Worm (Caenorhabditis elegans) whole organism, L4 larva: Measurements from ENCODE around the gene sas-4.

Experiments
- D1046.2 ChIP-seq: fragments of 200-800 bp; sonication (Bioruptor generic); IDR thresholded peaks from 2 replicates; pipeline ENCODE4 v1.3.6; 2022; ENCODE audit warnings: missing genetic modification characterization, missing compliant biosample characterization
- T20F7.1 ChIP-seq: fragments of 200-800 bp; sonication (Bioruptor generic); optimal IDR thresholded peaks from 2 replicates; lab custom pipeline; 2018; ENCODE audit warnings: mild to moderate bottlenecking, missing genetic modification characterization, missing compliant biosample characterization
- Y5F2A.4 ChIP-seq: fragments of 200-800 bp; sonication (Bioruptor generic); optimal IDR thresholded peaks from 2 replicates; lab custom pipeline; 2018; ENCODE audit warnings: mild to moderate bottlenecking, missing genetic modification characterization, missing compliant biosample characterization
- Y75B8A.6 ChIP-seq: fragments of 200-800 bp; sonication (Bioruptor generic); IDR thresholded peaks from 2 replicates; pipeline ENCODE4 v1.3.6; 2022; ENCODE audit warnings: missing genetic modification reagents, missing genetic modification characterization, missing compliant biosample characterization
- ZK546.5 ChIP-seq, 2 experiments: sonication (generic microtip); optimal IDR thresholded peaks; 2 replicates each; lab custom pipeline; 2017; ENCODE audit warnings: missing biosample characterization in 2 of 2, missing genetic modification characterization in 2 of 2
- aha-1 ChIP-seq: fragments of 150-350 bp; peaks from one replicate; lab custom pipeline; 2014; ENCODE audit warnings: missing biosample characterization, missing genetic modification characterization
- arid-1 ChIP-seq: fragments of 200-800 bp; sonication (Bioruptor generic); conservative IDR thresholded peaks from 2 replicates; pipeline ENCODE4 v1.3.6; 2022; ENCODE audit warnings: missing genetic modification reagents, missing genetic modification characterization, missing compliant biosample characterization
- attf-4 ChIP-seq: sonication (generic microtip); optimal IDR thresholded peaks from 3 replicates; lab custom pipeline; 2017; ENCODE audit warnings: missing biosample characterization, missing genetic modification characterization
- ceh-32 ChIP-seq: sonication (generic microtip); optimal IDR thresholded peaks from 2 replicates; lab custom pipeline; 2016; ENCODE audit warnings: mild to moderate bottlenecking, missing genetic modification characterization, missing compliant biosample characterization; ENCODE audit not compliant: poor library complexity
- ceh-82 ChIP-seq: sonication (generic microtip); optimal IDR thresholded peaks from 2 replicates; lab custom pipeline; 2017; ENCODE audit warnings: missing biosample characterization, missing genetic modification characterization
- ces-1 ChIP-seq: fragments of 150-350 bp; sonication (generic microtip); optimal IDR thresholded peaks from 4 replicates; lab custom pipeline; 2014; ENCODE audit warnings: missing biosample characterization, missing genetic modification reagents, missing genetic modification characterization
- daf-16 ChIP-seq, 3 experiments: sonication (generic microtip); optimal IDR thresholded peaks; 2 replicates each; lab custom pipeline; 2016 to 2017; ENCODE audit warnings: missing genetic modification characterization in 3 of 3, missing genetic modification reagents in 3 of 3, mild to moderate bottlenecking in 2 of 3, missing compliant biosample characterization in 2 of 3, missing biosample characterization in 1 of 3, moderate library complexity in 1 of 3
- daf-19 ChIP-seq: fragments of 200-800 bp; sonication (Bioruptor generic); conservative IDR thresholded peaks from 2 replicates; pipeline ENCODE4 v1.3.6; 2022; ENCODE audit warnings: missing genetic modification characterization, missing compliant biosample characterization
- daf-8 ChIP-seq: fragments of 200-800 bp; sonication (Bioruptor generic); IDR thresholded peaks from 2 replicates; pipeline ENCODE4 v1.3.6; 2022; ENCODE audit warnings: missing genetic modification characterization, missing compliant biosample characterization
- dmd-6 ChIP-seq: fragments of 200-800 bp; sonication (Bioruptor generic); IDR thresholded peaks from 2 replicates; pipeline ENCODE4 v1.3.6; 2022; ENCODE audit warnings: missing genetic modification reagents, missing genetic modification characterization, missing compliant biosample characterization
- dmd-8 ChIP-seq: fragments of 200-800 bp; sonication (Bioruptor generic); IDR thresholded peaks from 2 replicates; pipeline ENCODE4 v1.3.6; 2022; ENCODE audit warnings: missing genetic modification characterization, missing compliant biosample characterization
- dpl-1 ChIP-seq: fragments of 150-350 bp; optimal IDR thresholded peaks from 2 replicates; lab custom pipeline; 2014; ENCODE audit warnings: missing biosample characterization, missing genetic modification reagents, missing genetic modification characterization
- duxl-1 ChIP-seq: sonication (generic microtip); optimal IDR thresholded peaks from 2 replicates; lab custom pipeline; 2016; ENCODE audit warnings: mild to moderate bottlenecking, missing genetic modification characterization, moderate library complexity, missing compliant biosample characterization; ENCODE audit not compliant: poor library complexity
- fkh-10 ChIP-seq: fragments of 150-350 bp; optimal IDR thresholded peaks from 2 replicates; lab custom pipeline; 2014; ENCODE audit warnings: missing biosample characterization, missing genetic modification reagents, missing genetic modification characterization
- hif-1 ChIP-seq, 2 experiments: sonication (generic microtip); optimal IDR thresholded peaks; 2 replicates each; lab custom pipeline; 2016 to 2017; ENCODE audit warnings: missing compliant biosample characterization in 2 of 2, missing genetic modification characterization in 2 of 2, missing genetic modification reagents in 2 of 2, missing genotype in 2 of 2, mild to moderate bottlenecking in 1 of 2
- hlh-30 ChIP-seq: sonication (generic microtip); optimal IDR thresholded peaks from 2 replicates; lab custom pipeline; 2017; ENCODE audit warnings: antibody characterized with exemption, mild to moderate bottlenecking, missing genetic modification characterization, missing compliant biosample characterization; ENCODE audit not compliant: insufficient read depth
- hmg-1.1 ChIP-seq: fragments of 200-800 bp; sonication (Bioruptor generic); IDR thresholded peaks from 2 replicates; pipeline ENCODE4 v1.3.6; 2022; ENCODE audit warnings: missing genetic modification reagents, missing genetic modification characterization, missing compliant biosample characterization
- lin-15B ChIP-seq: fragments of 150-350 bp; sonication (generic microtip); optimal IDR thresholded peaks from 3 replicates; lab custom pipeline; 2014; ENCODE audit warnings: missing biosample characterization, missing genetic modification characterization
- lin-29 ChIP-seq: fragments of 200-800 bp; sonication (Bioruptor generic); IDR thresholded peaks from 2 replicates; pipeline ENCODE4 v1.3.6; 2022; ENCODE audit warnings: missing genetic modification reagents, missing genetic modification characterization, missing compliant biosample characterization
- lin-39 ChIP-seq: fragments of 150-350 bp; optimal IDR thresholded peaks from 2 replicates; lab custom pipeline; 2014; ENCODE audit warnings: missing biosample characterization, missing genetic modification reagents, missing genetic modification characterization
- madf-5 ChIP-seq, 2 experiments: fragments of 200-800 bp; sonication (Bioruptor generic); IDR thresholded peaks; 2 replicates each; pipeline ENCODE4 v1.3.6; 2022; ENCODE audit warnings: missing compliant biosample characterization in 2 of 2, missing genetic modification characterization in 2 of 2
- madf-9 ChIP-seq: fragments of 200-800 bp; sonication (Bioruptor generic); conservative IDR thresholded peaks from 2 replicates; pipeline ENCODE4 v1.3.6; 2022; ENCODE audit warnings: missing genetic modification reagents, missing genetic modification characterization, missing compliant biosample characterization
- mxl-3 ChIP-seq: fragments of 200-800 bp; sonication (Bioruptor generic); optimal IDR thresholded peaks from 2 replicates; lab custom pipeline; 2018; ENCODE audit warnings: mild to moderate bottlenecking, missing genetic modification characterization, missing compliant biosample characterization
- nhr-10 ChIP-seq: fragments of 150-350 bp; optimal IDR thresholded peaks from 2 replicates; lab custom pipeline; 2014; ENCODE audit warnings: missing biosample characterization, missing genetic modification characterization
- nhr-111 ChIP-seq: fragments of 200-800 bp; sonication (Bioruptor generic); optimal IDR thresholded peaks from 2 replicates; lab custom pipeline; 2018; ENCODE audit warnings: mild to moderate bottlenecking, missing genetic modification characterization, missing compliant biosample characterization
- nhr-237 ChIP-seq: sonication (generic microtip); optimal IDR thresholded peaks from 2 replicates; lab custom pipeline; 2017; ENCODE audit warnings: missing biosample characterization, missing genetic modification characterization
- nhr-28 ChIP-seq: fragments of 150-350 bp; optimal IDR thresholded peaks from 2 replicates; lab custom pipeline; 2014; ENCODE audit warnings: missing biosample characterization, missing genetic modification characterization
- nhr-48 ChIP-seq: sonication (generic microtip); optimal IDR thresholded peaks from 2 replicates; lab custom pipeline; 2016; ENCODE audit warnings: mild to moderate bottlenecking, missing genetic modification characterization, missing compliant biosample characterization
- nhr-6 ChIP-seq: fragments of 150-350 bp; optimal IDR thresholded peaks from 2 replicates; lab custom pipeline; 2014; ENCODE audit warnings: missing biosample characterization, missing genetic modification characterization
- pqm-1 ChIP-seq: sonication (generic microtip); optimal IDR thresholded peaks from 2 replicates; lab custom pipeline; 2017; ENCODE audit warnings: missing biosample characterization, missing genetic modification characterization
- saeg-2 ChIP-seq: fragments of 200-800 bp; sonication (Bioruptor generic); IDR thresholded peaks from 2 replicates; pipeline ENCODE4 v1.3.6; 2022; ENCODE audit warnings: missing genetic modification reagents, missing genetic modification characterization, missing compliant biosample characterization
- sdz-12 ChIP-seq: fragments of 200-800 bp; sonication (Bioruptor generic); optimal IDR thresholded peaks from 2 replicates; lab custom pipeline; 2018; ENCODE audit warnings: mild to moderate bottlenecking, missing genetic modification characterization, missing compliant biosample characterization
- skn-1 ChIP-seq: fragments of 150-350 bp; optimal IDR thresholded peaks from 2 replicates; lab custom pipeline; 2014; ENCODE audit warnings: missing biosample characterization, missing genetic modification characterization
- snpc-4 ChIP-seq: fragments of 150-350 bp; optimal IDR thresholded peaks from 2 replicates; lab custom pipeline; 2014; ENCODE audit warnings: missing biosample characterization, missing genetic modification characterization
- spr-1 ChIP-seq: sonication (generic microtip); optimal IDR thresholded peaks from 2 replicates; lab custom pipeline; 2016; ENCODE audit warnings: mild to moderate bottlenecking, missing genetic modification characterization, missing compliant biosample characterization
- tag-97 ChIP-seq: fragments of 200-800 bp; sonication (Bioruptor generic); IDR thresholded peaks from 2 replicates; pipeline ENCODE4 v1.3.6; 2022; ENCODE audit warnings: missing genetic modification characterization, missing compliant biosample characterization
- unc-130 ChIP-seq: sonication (generic microtip); optimal IDR thresholded peaks from 2 replicates; lab custom pipeline; 2016; ENCODE audit warnings: missing genetic modification reagents, missing genetic modification characterization, missing compliant biosample characterization
- unc-39 ChIP-seq: sonication (generic microtip); optimal IDR thresholded peaks from 2 replicates; lab custom pipeline; 2017; ENCODE audit warnings: missing biosample characterization, missing genetic modification characterization
- zfp-2 ChIP-seq: sonication (generic microtip); optimal IDR thresholded peaks from 2 replicates; lab custom pipeline; 2016; ENCODE audit warnings: mild to moderate bottlenecking, missing genetic modification characterization, missing compliant biosample characterization
- zip-2 ChIP-seq: fragments of 150-350 bp; optimal IDR thresholded peaks from 2 replicates; lab custom pipeline; 2014; ENCODE audit warnings: missing biosample characterization, missing genetic modification characterization

sas-4 gene

ce11 chrIII:8318488-8318887, at the start of gene sas-4:
Gene sas-4 (minus strand): TSS chrIII:8318588.
- TF ChIP-seq lin-39 (tag; lab: Kevin White, UChicago) (no peak), nhr-28 (tag; lab: Kevin White, UChicago) (no peak), ceh-82 (no peak), lin-29 (no peak), zfp-2 (no peak), nhr-6 (tag; lab: Kevin White, UChicago) (no peak)
- TF ChIP-seq, all 104 proteins: peak for 0

- TF ChIP-seq ces-1 (GFP tag; lab: Kevin White, UChicago) (no peak), madf-9 (no peak), dpl-1 (GFP tag; lab: Kevin White, UChicago) (peak; percentile 25), aha-1 (tag; lab: Kevin White, UChicago) (peak; percentile 83)
- TF ChIP-seq, all 104 proteins: peak for 2
These were observed 45.1 kb upstream of the sas-4 start, which contains the start of gene R05D3.3 for ce11 chrIII:8363253-8364061. Gene R05D3.3 (plus strand): TSS chrIII:8364011.

- no peak; the same call in 1 of the 2 replicates for TF ChIP-seq hmg-1.1
- no peak for TF ChIP-seq unc-39
- peak; percentile 49 for TF ChIP-seq lin-15B (tag; lab: Kevin White, UChicago)
- TF ChIP-seq T20F7.1 (GFP tag; lab: Kevin White, UChicago) = peak; percentile 73
- TF ChIP-seq nhr-10 (tag; lab: Kevin White, UChicago) = no peak
- TF ChIP-seq Y5F2A.4 (GFP tag; lab: Kevin White, UChicago) = no peak
- peak in 1 of 2 experiments; percentile 54 for TF ChIP-seq hif-1 (tag; optimal IDR thresholded peaks at IDR 0.05; lab: Kevin White, UChicago)
- peak; percentile 3 for TF ChIP-seq pqm-1
- TF ChIP-seq unc-130 (GFP tag; lab: Kevin White, UChicago) = peak; percentile 74
- no peak for TF ChIP-seq skn-1 (tag; lab: Kevin White, UChicago)
- TF ChIP-seq attf-4 = no peak
- no peak for TF ChIP-seq ces-1 (GFP tag; lab: Kevin White, UChicago)
- no peak for TF ChIP-seq nhr-48 (tag; lab: Kevin White, UChicago)
- TF ChIP-seq dpl-1 (GFP tag; lab: Kevin White, UChicago) = peak; percentile 87
- TF ChIP-seq Y75B8A.6 (GFP tag; lab: Robert Waterston, UW) = no peak
- TF ChIP-seq hlh-30 (tag; lab: Kevin White, UChicago) = peak; percentile 84
- no peak for TF ChIP-seq D1046.2
- peak in 1 of 2 experiments; percentile 19 for TF ChIP-seq ZK546.5 (tag; optimal IDR thresholded peaks at IDR 0.05; lab: Kevin White, UChicago)
- peak; percentile 40 for TF ChIP-seq dmd-6 (GFP tag; lab: Robert Waterston, UW)
- TF ChIP-seq spr-1 (tag; lab: Kevin White, UChicago) = no peak
- TF ChIP-seq nhr-111 (GFP tag; lab: Kevin White, UChicago) = no peak
- TF ChIP-seq ceh-82 = no peak
- no peak for TF ChIP-seq daf-16 (GFP tag; optimal IDR thresholded peaks at IDR 0.05; lab: Kevin White, UChicago)
- peak; percentile 51 for TF ChIP-seq daf-16 (tag; optimal IDR thresholded peaks at IDR 0.05; lab: Kevin White, UChicago)
- no peak for TF ChIP-seq madf-5 (GFP tag; IDR thresholded peaks at IDR 0.05; lab: Robert Waterston, UW)
- TF ChIP-seq ceh-32 (tag; lab: Kevin White, UChicago) = no peak
- peak; percentile 25 for TF ChIP-seq mxl-3 (GFP tag; lab: Kevin White, UChicago)
- TF ChIP-seq fkh-10 (GFP tag; lab: Kevin White, UChicago) = peak; percentile 36
- peak; percentile 6 for TF ChIP-seq duxl-1 (tag; lab: Kevin White, UChicago)
- TF ChIP-seq snpc-4 = no peak
- peak; percentile 67; the same call in 1 of the 2 replicates for TF ChIP-seq arid-1 (GFP tag; lab: Robert Waterston, UW)
- TF ChIP-seq nhr-6 (tag; lab: Kevin White, UChicago) = peak; percentile 88
- no peak for TF ChIP-seq daf-19 (GFP tag; lab: Robert Waterston, UW)
- TF ChIP-seq dmd-8 (GFP tag; lab: Robert Waterston, UW) = no peak
- TF ChIP-seq daf-8 (GFP tag; lab: Robert Waterston, UW) = no peak
- no peak for TF ChIP-seq saeg-2 (GFP tag; lab: Robert Waterston, UW)
- TF ChIP-seq madf-9 = no peak
- TF ChIP-seq zip-2 (tag; lab: Kevin White, UChicago) = no peak
- TF ChIP-seq tag-97 (GFP tag; lab: Robert Waterston, UW) = no peak
- TF ChIP-seq sdz-12 = no peak
- no peak for TF ChIP-seq nhr-237
These were observed 39.9 kb upstream of the sas-4 start, which contains the start of the genes R05D3.8 and rfp-1 for ce11 chrIII:8358213-8358672. Gene R05D3.8 (minus strand): TSS chrIII:8358327. Gene rfp-1 (plus strand): TSS chrIII:8358622.
